Worm (Caenorhabditis elegans) whole organism, early embryonic: ENCODE results near the gene prmt-1.

Experiments
- B0310.2 ChIP-seq: sonication (generic microtip); optimal IDR thresholded peaks from 2 replicates; lab custom pipeline; 2016; ENCODE audit warnings: mild to moderate bottlenecking, missing genetic modification characterization, missing compliant biosample characterization
- F13C5.2 ChIP-seq: sonication (generic microtip); optimal IDR thresholded peaks from 2 replicates; lab custom pipeline; 2017; ENCODE audit warnings: mild to moderate bottlenecking, missing genetic modification characterization, inconsistent platforms, missing compliant biosample characterization
- aly-1 ChIP-seq: sonication (generic microtip); optimal IDR thresholded peaks from 2 replicates; lab custom pipeline; 2016; ENCODE audit warnings: missing genetic modification characterization, missing compliant biosample characterization
- ama-1 ChIP-seq: fragments of 150-350 bp; optimal IDR thresholded peaks from 2 replicates; lab custom pipeline; 2014
- ceh-13 ChIP-seq: fragments of 200-800 bp; sonication (Bioruptor generic); optimal IDR thresholded peaks from 2 replicates; lab custom pipeline; 2018; ENCODE audit warnings: mild to moderate bottlenecking, missing genetic modification characterization, missing compliant biosample characterization
- ceh-36 ChIP-seq: sonication (generic microtip); optimal IDR thresholded peaks from 2 replicates; lab custom pipeline; 2016; ENCODE audit warnings: missing genetic modification characterization, inconsistent platforms, missing compliant biosample characterization
- ets-7 ChIP-seq: sonication (generic microtip); optimal IDR thresholded peaks from 2 replicates; lab custom pipeline; 2016; ENCODE audit warnings: missing genotype, missing genetic modification characterization, missing compliant biosample characterization
- flt-1 ChIP-seq: fragments of 200-800 bp; sonication (Bioruptor generic); IDR thresholded peaks from 2 replicates; pipeline ENCODE4 v1.3.6; 2022; ENCODE audit warnings: missing genetic modification characterization, missing compliant biosample characterization
- hmbx-1 ChIP-seq: sonication (generic microtip); optimal IDR thresholded peaks from 2 replicates; lab custom pipeline; 2016; ENCODE audit warnings: mild to moderate bottlenecking, missing genetic modification characterization, missing compliant biosample characterization
- hmg-4 ChIP-seq: fragments of 200-800 bp; sonication (Bioruptor generic); optimal IDR thresholded peaks from 2 replicates; lab custom pipeline; 2018; ENCODE audit warnings: mild to moderate bottlenecking, missing genetic modification characterization, missing compliant biosample characterization
- hnd-1 ChIP-seq: sonication (generic microtip); optimal IDR thresholded peaks from 2 replicates; lab custom pipeline; 2016; ENCODE audit warnings: missing genetic modification characterization, missing compliant biosample characterization
- pes-1 ChIP-seq: fragments of 200-800 bp; sonication (Bioruptor generic); IDR thresholded peaks from 2 replicates; pipeline ENCODE4 v1.3.6; 2022; ENCODE audit warnings: missing genetic modification reagents, missing genetic modification characterization, missing compliant biosample characterization
- scrt-1 ChIP-seq: fragments of 200-800 bp; sonication (Bioruptor generic); IDR thresholded peaks from 2 replicates; pipeline ENCODE4 v1.3.6; 2022; ENCODE audit warnings: missing genetic modification characterization, missing compliant biosample characterization
- sea-1 ChIP-seq: fragments of 200-800 bp; sonication (Bioruptor generic); conservative IDR thresholded peaks from 2 replicates; pipeline ENCODE4 v1.3.6; 2022; ENCODE audit warnings: missing genetic modification characterization, missing compliant biosample characterization
- tbx-11 ChIP-seq: fragments of 200-800 bp; sonication (Bioruptor generic); IDR thresholded peaks from 2 replicates; pipeline ENCODE4 v1.3.6; 2022; ENCODE audit warnings: missing genetic modification characterization, missing compliant biosample characterization
- tbx-37 ChIP-seq: fragments of 200-800 bp; sonication (Bioruptor generic); conservative IDR thresholded peaks from 2 replicates; pipeline ENCODE4 v1.3.6; 2022; ENCODE audit warnings: missing genetic modification reagents, missing genetic modification characterization, missing compliant biosample characterization
- tra-4 ChIP-seq: sonication (generic microtip); optimal IDR thresholded peaks from 2 replicates; lab custom pipeline; 2017; ENCODE audit warnings: missing genetic modification characterization, missing compliant biosample characterization

Gene prmt-1

ce11 chrV:20223725-20224124 is 45.8 kb downstream of the prmt-1 start:
- TF ChIP-seq hmg-4 (no peak), ceh-36 (no peak), pes-1 (GFP tag; lab: Robert Waterston, UW) (no peak), ama-1 (no peak), scrt-1 (GFP tag; lab: Robert Waterston, UW) (no peak), flt-1 (GFP tag; lab: Robert Waterston, UW) (no peak), tbx-11 (GFP tag; lab: Robert Waterston, UW) (no peak), tbx-37 (no peak), F13C5.2 (tag; lab: Kevin White, UChicago) (no peak), ceh-13 (GFP tag; lab: Kevin White, UChicago) (no peak), sea-1 (no peak), hnd-1 (tag; lab: Kevin White, UChicago) (no peak), tra-4 (tag; lab: Kevin White, UChicago) (no peak), B0310.2 (tag; lab: Kevin White, UChicago) (no peak), ets-7 (tag; lab: Kevin White, UChicago) (no peak), hmbx-1 (tag; lab: Kevin White, UChicago) (no peak), aly-1 (no peak)

ce11 chrV:20220604-20221003 is 48.9 kb downstream of the prmt-1 start:
- TF ChIP-seq ama-1 (no peak), hnd-1 (tag; lab: Kevin White, UChicago) (no peak), hmg-4 (no peak), aly-1 (no peak), tra-4 (tag; lab: Kevin White, UChicago) (no peak), ceh-36 (no peak), F13C5.2 (tag; lab: Kevin White, UChicago) (no peak), scrt-1 (GFP tag; lab: Robert Waterston, UW) (no peak), sea-1 (no peak), flt-1 (GFP tag; lab: Robert Waterston, UW) (no peak), ceh-13 (GFP tag; lab: Kevin White, UChicago) (no peak), tbx-37 (no peak), tbx-11 (GFP tag; lab: Robert Waterston, UW) (no peak), B0310.2 (tag; lab: Kevin White, UChicago) (no peak), hmbx-1 (tag; lab: Kevin White, UChicago) (no peak)
